Worm (Caenorhabditis elegans): ENCODE data around the gene R12B2.8.

Gene R12B2.8

DNA sequence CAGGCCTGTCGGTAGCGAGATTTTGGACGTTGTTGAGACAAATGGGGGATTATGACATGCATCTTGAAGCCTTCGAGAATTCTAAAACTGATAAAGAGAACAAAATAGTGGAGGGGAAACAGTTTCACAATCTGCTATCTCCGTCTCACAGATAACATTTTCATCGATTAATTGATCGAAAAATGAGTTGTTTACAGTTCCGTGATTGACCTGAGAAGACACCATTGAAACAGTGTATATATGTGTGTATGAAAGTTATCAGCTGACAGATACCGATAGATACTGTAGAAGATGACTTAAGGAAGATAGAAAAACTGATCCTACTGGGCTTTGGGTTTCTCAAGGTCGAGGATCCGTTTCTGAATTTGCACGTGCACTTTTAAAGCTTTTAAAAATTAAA lies 15.4 kb downstream of the R12B2.8 start:
- no peak for TF ChIP-seq egl-5 (tag; optimal IDR thresholded peaks at IDR 0.05)
- peak; percentile 76 for TF ChIP-seq elt-2 (tag; optimal IDR thresholded peaks at IDR 0.05)
- TF ChIP-seq ZK546.5 (tag; optimal IDR thresholded peaks at IDR 0.05) = no peak
- peak; percentile 61 for TF ChIP-seq nhr-23 (tag; optimal IDR thresholded peaks at IDR 0.05)
- TF ChIP-seq elt-3 (tag; optimal IDR thresholded peaks at IDR 0.05) = peak in 1 of 3 experiments; percentile 10
- TF ChIP-seq jun-1 (tag; optimal IDR thresholded peaks at IDR 0.05) = peak; percentile 31
- peak; percentile 69 for TF ChIP-seq nhr-43 (tag; optimal IDR thresholded peaks at IDR 0.05; ENCODE audit: poor library complexity, severe bottlenecking)
- no peak for TF ChIP-seq ceh-9 (tag; optimal IDR thresholded peaks at IDR 0.05)
- peak; percentile 83 for TF ChIP-seq ceh-28 (tag; optimal IDR thresholded peaks at IDR 0.05)
- TF ChIP-seq pqm-1 (tag; optimal IDR thresholded peaks at IDR 0.05) = peak; percentile 83

DNA sequence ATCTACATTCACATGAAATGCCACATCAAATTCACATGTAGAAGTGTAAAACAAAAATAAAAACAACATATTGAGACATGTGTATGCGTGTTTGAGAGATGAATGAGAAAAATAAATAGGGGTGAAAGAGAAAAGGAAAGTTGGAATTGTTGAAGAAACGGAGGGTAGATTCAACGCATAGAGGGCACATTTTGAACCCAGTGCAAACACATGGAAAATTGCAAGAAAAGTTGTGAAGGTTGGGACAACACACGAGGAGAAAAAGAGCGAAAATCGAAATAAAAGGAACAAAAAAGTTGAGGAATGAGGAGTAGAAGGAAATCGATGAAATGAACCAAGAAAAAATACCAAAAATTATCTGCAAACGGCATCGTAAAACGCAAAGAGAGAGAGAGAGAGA lies 15.9 kb downstream of the R12B2.8 start:
- TF ChIP-seq nhr-43 (tag; optimal IDR thresholded peaks at IDR 0.05; ENCODE audit: poor library complexity, severe bottlenecking) (no peak), ztf-11 (tag; optimal IDR thresholded peaks at IDR 0.05) (no peak), nhr-23 (tag; optimal IDR thresholded peaks at IDR 0.05) (no peak), lsy-12 (tag; optimal IDR thresholded peaks at IDR 0.05) (no peak), mml-1 (tag; optimal IDR thresholded peaks at IDR 0.05) (peak; percentile 36), egl-5 (tag; optimal IDR thresholded peaks at IDR 0.05) (no peak)

DNA sequence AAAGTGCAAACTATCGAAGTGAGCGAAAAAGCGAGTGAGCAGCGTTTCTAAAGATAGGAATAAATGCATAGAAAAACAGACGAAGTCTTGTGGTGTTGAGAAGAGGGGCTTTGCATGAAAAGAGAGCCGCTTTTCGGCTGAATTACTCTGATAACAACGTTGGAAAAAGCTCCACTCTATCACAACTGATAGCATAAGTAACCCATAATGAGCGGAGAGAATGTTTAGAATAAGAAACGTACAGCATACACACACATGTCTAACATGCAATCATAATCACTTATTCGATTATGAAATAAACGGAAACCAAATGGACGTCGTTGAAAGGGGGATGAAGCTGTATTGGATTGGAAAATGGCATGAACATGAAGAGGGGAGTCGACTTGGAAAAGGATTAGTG lies 16.6 kb downstream of the R12B2.8 start:
- TF ChIP-seq pha-4 (tag; optimal IDR thresholded peaks at IDR 0.05) = no peak
- TF ChIP-seq daf-12 (tag; optimal IDR thresholded peaks at IDR 0.05) = no peak
- TF ChIP-seq nhr-76 (tag; optimal IDR thresholded peaks at IDR 0.05) = no peak
- no peak for TF ChIP-seq egl-27 (tag; optimal IDR thresholded peaks at IDR 0.05)
- TF ChIP-seq elt-1 (tag; optimal IDR thresholded peaks at IDR 0.05) = no peak
- TF ChIP-seq nhr-77 (tag; optimal IDR thresholded peaks at IDR 0.05) = no peak
- no peak for TF ChIP-seq fkh-10 (GFP tag; optimal IDR thresholded peaks at IDR 0.05)
- TF ChIP-seq elt-2 (tag; optimal IDR thresholded peaks at IDR 0.05) = peak; percentile 75
- TF ChIP-seq pqm-1 (tag; optimal IDR thresholded peaks at IDR 0.05) = peak; percentile 61

DNA sequence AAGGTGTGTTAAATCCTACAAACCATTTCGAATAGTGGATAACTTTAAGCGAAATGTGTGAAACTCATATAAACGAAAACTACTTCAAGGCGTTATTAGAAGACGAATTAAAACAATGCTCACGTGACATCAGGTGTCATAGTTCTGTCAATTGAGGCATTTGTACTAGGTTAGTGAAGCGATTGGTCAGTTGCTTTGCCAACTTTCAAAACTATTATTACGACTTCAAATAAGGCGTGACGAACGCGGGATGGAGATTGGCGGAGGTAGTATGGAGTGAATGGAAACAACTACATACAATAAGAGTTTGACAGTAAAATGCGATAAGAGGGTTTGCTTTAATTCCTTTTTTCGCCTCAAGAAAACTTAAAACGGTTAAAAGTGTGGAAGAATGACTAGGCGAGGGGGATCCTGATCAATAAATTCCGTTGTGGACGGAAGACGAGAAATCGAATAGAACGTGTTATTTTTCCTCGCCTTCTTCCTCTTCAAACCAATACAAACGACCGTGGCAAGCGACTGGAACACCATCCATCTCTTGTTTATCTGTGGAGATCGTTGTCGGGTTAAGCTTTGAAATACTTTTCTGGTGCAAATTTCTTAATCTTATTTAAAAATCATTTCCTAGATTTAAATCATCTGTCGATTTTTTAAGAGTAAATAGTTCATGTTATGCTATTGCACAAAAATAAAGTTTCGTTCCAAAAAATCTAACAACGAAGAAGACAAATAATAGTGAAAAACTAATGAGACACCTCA lies 17.3 kb downstream of the R12B2.8 start:
- TF ChIP-seq pqm-1 (tag; optimal IDR thresholded peaks at IDR 0.05) = no peak
- TF ChIP-seq unc-62 (GFP tag; optimal IDR thresholded peaks at IDR 0.05) = no peak
- TF ChIP-seq nhr-25 (tag; optimal IDR thresholded peaks at IDR 0.05) = no peak
- no peak for TF ChIP-seq nhr-76 (tag; optimal IDR thresholded peaks at IDR 0.05)
- TF ChIP-seq ama-1 (optimal IDR thresholded peaks at IDR 0.05) = peak; percentile 50
- TF ChIP-seq elt-1 (tag; optimal IDR thresholded peaks at IDR 0.05) = peak; percentile 62
- no peak for TF ChIP-seq nhr-77 (tag; optimal IDR thresholded peaks at IDR 0.05)
- TF ChIP-seq nhr-43 (tag; optimal IDR thresholded peaks at IDR 0.05; ENCODE audit: poor library complexity, severe bottlenecking) = no peak

DNA sequence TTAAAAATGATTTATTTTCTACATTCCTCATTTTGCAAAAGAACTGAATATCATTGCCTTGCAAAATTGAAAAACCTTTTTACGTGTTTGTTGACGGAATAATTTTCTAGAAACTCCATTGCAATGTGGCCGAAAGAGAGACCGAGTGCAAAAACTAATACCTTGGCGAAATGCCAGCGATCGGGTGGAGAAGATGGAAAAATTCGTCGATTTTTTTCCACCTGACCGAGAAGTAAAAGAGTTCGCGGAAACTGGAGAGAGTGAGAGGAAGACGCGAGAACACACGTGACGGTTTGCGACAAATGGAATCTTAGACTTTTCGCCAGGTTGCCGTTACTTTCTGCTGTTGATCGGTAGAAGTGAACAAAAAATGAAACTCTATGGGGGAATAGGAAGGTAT lies 18.0 kb downstream of the R12B2.8 start:
- no peak for TF ChIP-seq R02D3.7 (tag; optimal IDR thresholded peaks at IDR 0.05)
- no peak for TF ChIP-seq ZK546.5 (tag; optimal IDR thresholded peaks at IDR 0.05)
- TF ChIP-seq unc-39 (tag; optimal IDR thresholded peaks at IDR 0.05) = no peak
- peak; percentile 74 for TF ChIP-seq nhr-25 (tag; optimal IDR thresholded peaks at IDR 0.05)
- TF ChIP-seq mdl-1 (tag; optimal IDR thresholded peaks at IDR 0.05) = peak; percentile 8
- TF ChIP-seq sea-2 (GFP tag; optimal IDR thresholded peaks at IDR 0.05) = no peak
- no peak for TF ChIP-seq ceh-82 (tag; optimal IDR thresholded peaks at IDR 0.05)
- TF ChIP-seq hmg-11 (tag; optimal IDR thresholded peaks at IDR 0.05) = peak; percentile 3
- peak; percentile 17 for TF ChIP-seq nfya-1 (tag; optimal IDR thresholded peaks at IDR 0.05; ENCODE audit: insufficient read depth)
- TF ChIP-seq elt-3 (tag; optimal IDR thresholded peaks at IDR 0.05) = no peak
- TF ChIP-seq fos-1 (tag; optimal IDR thresholded peaks at IDR 0.05) = no peak
- no peak for TF ChIP-seq lin-15B (tag; optimal IDR thresholded peaks at IDR 0.05)
- no peak for TF ChIP-seq ceh-9 (tag; optimal IDR thresholded peaks at IDR 0.05)
- no peak for TF ChIP-seq ceh-16 (tag; optimal IDR thresholded peaks at IDR 0.05)
- TF ChIP-seq egl-5 (tag; optimal IDR thresholded peaks at IDR 0.05) = peak; percentile 20
- no peak for TF ChIP-seq snpc-4 (tag; optimal IDR thresholded peaks at IDR 0.05)
- TF ChIP-seq nhr-43 (tag; optimal IDR thresholded peaks at IDR 0.05; ENCODE audit: poor library complexity, severe bottlenecking) = no peak
- no peak for TF ChIP-seq ceh-28 (tag; optimal IDR thresholded peaks at IDR 0.05)
- peak; percentile 53 for TF ChIP-seq pha-4 (tag; optimal IDR thresholded peaks at IDR 0.05)
- TF ChIP-seq lin-39 (tag; optimal IDR thresholded peaks at IDR 0.05) = no peak
- TF ChIP-seq daf-12 (tag; optimal IDR thresholded peaks at IDR 0.05) = no peak
- TF ChIP-seq ama-1 (optimal IDR thresholded peaks at IDR 0.05) = no peak
- TF ChIP-seq ztf-4 (tag; optimal IDR thresholded peaks at IDR 0.05) = no peak
- no peak for TF ChIP-seq fkh-2 (tag; optimal IDR thresholded peaks at IDR 0.05)
- TF ChIP-seq jun-1 (tag; optimal IDR thresholded peaks at IDR 0.05) = peak; percentile 23
- TF ChIP-seq lsy-12 (tag; optimal IDR thresholded peaks at IDR 0.05) = no peak
- TF ChIP-seq nhr-23 (tag; optimal IDR thresholded peaks at IDR 0.05) = peak; percentile 56
- TF ChIP-seq eor-1 (tag; optimal IDR thresholded peaks at IDR 0.05) = no peak
- no peak for TF ChIP-seq aly-2 (tag; optimal IDR thresholded peaks at IDR 0.05)
- TF ChIP-seq elt-1 (tag; optimal IDR thresholded peaks at IDR 0.05) = no peak

All from whole organism, L3 larva.